Worm (Caenorhabditis elegans): ENCODE results near the gene F46G11.6.

The F46G11.6 gene

ce11 chrX:5802582-5802981, 16.3 kb downstream of the F46G11.6 start:
- TF ChIP-seq ztf-23 (GFP tag; IDR thresholded peaks at IDR 0.05) (no peak), T22C8.4 (GFP tag; IDR thresholded peaks at IDR 0.05) (no peak), tab-1 (GFP tag; IDR thresholded peaks at IDR 0.05) (no peak), ztf-29 (GFP tag; IDR thresholded peaks at IDR 0.05) (no peak), ref-1 (GFP tag; conservative IDR thresholded peaks at IDR 0.05) (no peak), med-1 (GFP tag; optimal IDR thresholded peaks at IDR 0.05; ENCODE audit: insufficient read depth) (no peak), flt-1 (GFP tag; IDR thresholded peaks at IDR 0.05) (no peak), cog-1 (tag; optimal IDR thresholded peaks at IDR 0.05) (no peak), klf-2 (GFP tag; conservative IDR thresholded peaks at IDR 0.05) (no peak)

- TF ChIP-seq ztf-29 (GFP tag; IDR thresholded peaks at IDR 0.05): no peak
- TF ChIP-seq flt-1 (GFP tag; IDR thresholded peaks at IDR 0.05): no peak
- no peak for TF ChIP-seq ztf-23 (GFP tag; IDR thresholded peaks at IDR 0.05)
- TF ChIP-seq cog-1 (tag; optimal IDR thresholded peaks at IDR 0.05): no peak
- TF ChIP-seq tab-1 (GFP tag; IDR thresholded peaks at IDR 0.05): no peak
- no peak for TF ChIP-seq med-1 (GFP tag; optimal IDR thresholded peaks at IDR 0.05; ENCODE audit: insufficient read depth)
- TF ChIP-seq ref-1 (GFP tag; conservative IDR thresholded peaks at IDR 0.05): no peak
- no peak for TF ChIP-seq klf-2 (GFP tag; conservative IDR thresholded peaks at IDR 0.05)
- TF ChIP-seq T22C8.4 (GFP tag; IDR thresholded peaks at IDR 0.05): no peak
These were observed 17.2 kb downstream of the F46G11.6 start for ce11 chrX:5803492-5803891.

DNA sequence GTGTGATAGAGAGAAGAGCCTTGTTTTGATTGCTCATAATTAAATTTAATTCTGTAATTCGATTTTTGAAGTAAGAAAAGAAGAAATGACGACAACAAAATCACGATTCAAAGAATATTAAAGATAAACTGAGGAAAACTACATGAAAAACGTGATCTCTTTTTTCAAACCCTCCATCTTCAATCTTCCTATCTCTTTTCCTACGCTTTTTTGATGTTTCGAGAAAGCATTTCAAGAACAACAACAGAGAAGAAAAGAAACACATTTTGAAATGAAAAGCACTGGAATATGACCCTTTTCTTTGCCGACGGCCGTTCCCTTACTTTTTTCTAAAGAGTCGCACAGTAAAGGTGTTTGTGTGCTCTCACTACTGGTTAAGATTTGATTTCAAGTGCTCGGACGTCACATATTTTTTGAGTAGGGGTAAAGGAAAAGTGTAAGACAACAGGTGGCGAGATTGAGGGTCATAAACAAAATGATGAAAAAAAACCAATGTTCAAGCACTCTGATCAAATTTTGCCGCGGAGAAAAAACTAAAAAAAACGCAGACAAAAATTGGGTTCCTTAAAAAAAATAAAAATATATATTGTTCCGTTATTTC, 19.7 kb downstream of the F46G11.6 start, which contains the start of gene F13D11.3:
Gene F13D11.3, minus strand, starts transcription at position 51 of the 601 bp plus-strand sequence.
- TF ChIP-seq tab-1 (GFP tag; IDR thresholded peaks at IDR 0.05) (no peak), T22C8.4 (GFP tag; IDR thresholded peaks at IDR 0.05) (no peak), ref-1 (GFP tag; conservative IDR thresholded peaks at IDR 0.05) (no peak), med-1 (GFP tag; optimal IDR thresholded peaks at IDR 0.05; ENCODE audit: insufficient read depth) (no peak), klf-2 (GFP tag; conservative IDR thresholded peaks at IDR 0.05) (no peak), ztf-29 (GFP tag; IDR thresholded peaks at IDR 0.05) (no peak), cog-1 (tag; optimal IDR thresholded peaks at IDR 0.05) (no peak)

- TF ChIP-seq ztf-23 (GFP tag; IDR thresholded peaks at IDR 0.05) (no peak), ztf-29 (GFP tag; IDR thresholded peaks at IDR 0.05) (no peak), cog-1 (tag; optimal IDR thresholded peaks at IDR 0.05) (no peak), ref-1 (GFP tag; conservative IDR thresholded peaks at IDR 0.05) (no peak), T22C8.4 (GFP tag; IDR thresholded peaks at IDR 0.05) (no peak), med-1 (GFP tag; optimal IDR thresholded peaks at IDR 0.05; ENCODE audit: insufficient read depth) (no peak), klf-2 (GFP tag; conservative IDR thresholded peaks at IDR 0.05) (no peak), tab-1 (GFP tag; IDR thresholded peaks at IDR 0.05) (no peak), flt-1 (GFP tag; IDR thresholded peaks at IDR 0.05) (no peak)
These were observed 24.4 kb downstream of the F46G11.6 start for ce11 chrX:5810677-5811076.

ce11 chrX:5811997-5812562, 25.8 kb downstream of the F46G11.6 start:
- 0 out of 2 replicates have a peak, but pooled peaks have one; percentile 41 for TF ChIP-seq klf-2 (GFP tag; conservative IDR thresholded peaks at IDR 0.05)
- TF ChIP-seq cog-1 (tag; optimal IDR thresholded peaks at IDR 0.05): peak; percentile 99
- peak; percentile 55; the same call in 1 of the 2 replicates for TF ChIP-seq T22C8.4 (GFP tag; IDR thresholded peaks at IDR 0.05)
- TF ChIP-seq ztf-23 (GFP tag; IDR thresholded peaks at IDR 0.05): peak; percentile 73
- TF ChIP-seq tab-1 (GFP tag; IDR thresholded peaks at IDR 0.05): 0 out of 2 replicates have a peak, but pooled peaks have one; percentile 24
- TF ChIP-seq med-1 (GFP tag; optimal IDR thresholded peaks at IDR 0.05; ENCODE audit: insufficient read depth): peak; percentile 26
- peak; percentile 85 for TF ChIP-seq flt-1 (GFP tag; IDR thresholded peaks at IDR 0.05)
- TF ChIP-seq ztf-29 (GFP tag; IDR thresholded peaks at IDR 0.05): peak; percentile 12
- TF ChIP-seq ref-1 (GFP tag; conservative IDR thresholded peaks at IDR 0.05): no peak

DNA sequence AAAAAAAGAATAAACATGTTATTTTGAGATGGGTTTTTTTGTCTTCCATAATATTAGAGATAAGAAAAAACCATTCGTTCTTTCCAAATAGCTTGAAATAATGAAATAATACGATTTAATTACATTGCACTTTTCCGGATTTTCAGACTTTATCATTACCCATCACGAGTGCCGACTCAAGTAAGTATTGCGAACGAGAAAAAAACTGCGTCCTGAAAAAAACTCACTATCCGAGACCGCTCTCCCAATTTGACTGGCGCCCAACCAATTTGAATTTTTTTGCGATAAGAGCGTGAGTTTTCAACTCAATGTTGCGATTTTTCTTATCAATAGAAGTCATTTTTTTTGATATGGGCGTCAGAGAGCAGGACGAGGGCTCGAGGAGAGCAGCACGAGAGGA, 26.7 kb downstream of the F46G11.6 start:
- TF ChIP-seq ztf-23 (GFP tag; IDR thresholded peaks at IDR 0.05): no peak
- no peak for TF ChIP-seq med-1 (GFP tag; optimal IDR thresholded peaks at IDR 0.05; ENCODE audit: insufficient read depth)
- no peak for TF ChIP-seq ref-1 (GFP tag; conservative IDR thresholded peaks at IDR 0.05)
- no peak for TF ChIP-seq klf-2 (GFP tag; conservative IDR thresholded peaks at IDR 0.05)
- no peak for TF ChIP-seq T22C8.4 (GFP tag; IDR thresholded peaks at IDR 0.05)
- TF ChIP-seq cog-1 (tag; optimal IDR thresholded peaks at IDR 0.05): no peak
- TF ChIP-seq flt-1 (GFP tag; IDR thresholded peaks at IDR 0.05): no peak
- no peak for TF ChIP-seq ztf-29 (GFP tag; IDR thresholded peaks at IDR 0.05)
- TF ChIP-seq tab-1 (GFP tag; IDR thresholded peaks at IDR 0.05): no peak

ce11 chrX:5814342-5814741, 28.0 kb downstream of the F46G11.6 start:
- TF ChIP-seq ztf-23 (GFP tag; IDR thresholded peaks at IDR 0.05) (no peak), klf-2 (GFP tag; conservative IDR thresholded peaks at IDR 0.05) (no peak), med-1 (GFP tag; optimal IDR thresholded peaks at IDR 0.05; ENCODE audit: insufficient read depth) (no peak), cog-1 (tag; optimal IDR thresholded peaks at IDR 0.05) (no peak), flt-1 (GFP tag; IDR thresholded peaks at IDR 0.05) (no peak), ztf-29 (GFP tag; IDR thresholded peaks at IDR 0.05) (no peak), tab-1 (GFP tag; IDR thresholded peaks at IDR 0.05) (no peak), ref-1 (GFP tag; conservative IDR thresholded peaks at IDR 0.05) (no peak), T22C8.4 (GFP tag; IDR thresholded peaks at IDR 0.05) (no peak)

ce11 chrX:5815343-5815742, 29.1 kb downstream of the F46G11.6 start:
- TF ChIP-seq ztf-23 (GFP tag; IDR thresholded peaks at IDR 0.05) (no peak), cog-1 (tag; optimal IDR thresholded peaks at IDR 0.05) (no peak), tab-1 (GFP tag; IDR thresholded peaks at IDR 0.05) (no peak), flt-1 (GFP tag; IDR thresholded peaks at IDR 0.05) (no peak), ref-1 (GFP tag; conservative IDR thresholded peaks at IDR 0.05) (no peak), ztf-29 (GFP tag; IDR thresholded peaks at IDR 0.05) (no peak), klf-2 (GFP tag; conservative IDR thresholded peaks at IDR 0.05) (no peak), T22C8.4 (GFP tag; IDR thresholded peaks at IDR 0.05) (no peak), med-1 (GFP tag; optimal IDR thresholded peaks at IDR 0.05; ENCODE audit: insufficient read depth) (no peak)

ce11 chrX:5816346-5816745, 30.1 kb downstream of the F46G11.6 start:
- peak; percentile 70 for TF ChIP-seq cog-1 (tag; optimal IDR thresholded peaks at IDR 0.05)
- 0 out of 2 replicates have a peak, but pooled peaks have one; percentile 29 for TF ChIP-seq ztf-29 (GFP tag; IDR thresholded peaks at IDR 0.05)
- TF ChIP-seq tab-1 (GFP tag; IDR thresholded peaks at IDR 0.05): 0 out of 2 replicates have a peak, but pooled peaks have one; percentile 22
- peak; percentile 17 for TF ChIP-seq med-1 (GFP tag; optimal IDR thresholded peaks at IDR 0.05; ENCODE audit: insufficient read depth)
- no peak for TF ChIP-seq T22C8.4 (GFP tag; IDR thresholded peaks at IDR 0.05)
- no peak for TF ChIP-seq ref-1 (GFP tag; conservative IDR thresholded peaks at IDR 0.05)
- no peak for TF ChIP-seq klf-2 (GFP tag; conservative IDR thresholded peaks at IDR 0.05)
- no peak for TF ChIP-seq flt-1 (GFP tag; IDR thresholded peaks at IDR 0.05)
- TF ChIP-seq ztf-23 (GFP tag; IDR thresholded peaks at IDR 0.05): no peak
